Fruit fly (Drosophila melanogaster) whole organism, embryonic: ENCODE measurements around the gene CG32073.
A peak's percentile ranks its signal among the peaks of the same experiment; 100 is the strongest.

Source experiments
- Bgb ChIP-seq: fragments of 200-800 bp; sonication (Bioruptor generic); IDR thresholded peaks from 2 replicates; pipeline ENCODE4 v1.3.6; 2022; ENCODE audit warnings: missing biosample characterization, missing genetic modification characterization; ENCODE audit not compliant: partially characterized antibody
- C15 ChIP-seq: fragments of 200-800 bp; sonication (Bioruptor generic); IDR thresholded peaks from 3 replicates; pipeline ENCODE4 v1.3.6; 2022; ENCODE audit warnings: missing biosample characterization, missing genetic modification characterization
- CG10274 ChIP-seq: fragments of 200-800 bp; sonication (Bioruptor generic); optimal IDR thresholded peaks from 3 replicates; lab custom pipeline; 2017; ENCODE audit warnings: missing biosample characterization, mild to moderate bottlenecking, missing genetic modification characterization
- CG10462 ChIP-seq: fragments of 200-800 bp; sonication (Bioruptor generic); optimal IDR thresholded peaks from 2 replicates; lab custom pipeline; 2016; ENCODE audit warnings: missing biosample characterization, missing genetic modification characterization
- CG10654 ChIP-seq: fragments of 200-800 bp; sonication (Bioruptor generic); optimal IDR thresholded peaks from 2 replicates; lab custom pipeline; 2016; ENCODE audit warnings: missing biosample characterization, missing genetic modification characterization
- CG11247 ChIP-seq: fragments of 200-800 bp; sonication (Bioruptor generic); IDR thresholded peaks from 2 replicates; pipeline ENCODE4 v1.3.6; 2022; ENCODE audit warnings: missing biosample characterization, missing genetic modification characterization
- CG11456 ChIP-seq: fragments of 200-800 bp; sonication (Bioruptor generic); IDR thresholded peaks from 3 replicates; pipeline ENCODE4 v1.3.6; 2022; ENCODE audit warnings: missing biosample characterization, missing genetic modification characterization
- CG12155 ChIP-seq: fragments of 200-800 bp; sonication (Bioruptor generic); optimal IDR thresholded peaks from 3 replicates; lab custom pipeline; 2016; ENCODE audit warnings: missing biosample characterization, missing genetic modification characterization
- CG12299 ChIP-seq: fragments of 200-800 bp; sonication (Bioruptor generic); optimal IDR thresholded peaks from 2 replicates; lab custom pipeline; 2018; ENCODE audit warnings: missing biosample characterization, mild to moderate bottlenecking, missing genetic modification characterization
- CG1233 ChIP-seq: fragments of 200-800 bp; sonication (Bioruptor generic); optimal IDR thresholded peaks from 4 replicates; lab custom pipeline; 2018; ENCODE audit warnings: missing biosample characterization, mild to moderate bottlenecking, missing genetic modification characterization
- CG13296 ChIP-seq: fragments of 200-800 bp; sonication (Bioruptor generic); optimal IDR thresholded peaks from 3 replicates; lab custom pipeline; 2018; ENCODE audit warnings: missing biosample characterization, mild to moderate bottlenecking, missing genetic modification characterization
- CG15073 ChIP-seq: fragments of 200-800 bp; sonication (Bioruptor generic); optimal IDR thresholded peaks from 2 replicates; lab custom pipeline; 2016; ENCODE audit warnings: missing biosample characterization, missing genetic modification characterization
- CG15269 ChIP-seq: fragments of 200-800 bp; sonication (Bioruptor generic); optimal IDR thresholded peaks from 2 replicates; lab custom pipeline; 2018; ENCODE audit warnings: missing biosample characterization, mild to moderate bottlenecking, missing genetic modification characterization, moderate library complexity
- CG16813 ChIP-seq: fragments of 200-800 bp; sonication (Bioruptor generic); IDR thresholded peaks from 3 replicates; pipeline ENCODE4 v1.3.6; 2022; ENCODE audit warnings: missing biosample characterization, missing genetic modification characterization; ENCODE audit not compliant: partially characterized antibody
- CG17328 ChIP-seq: fragments of 200-800 bp; sonication (Bioruptor generic); IDR thresholded peaks from 2 replicates; pipeline ENCODE4 v1.3.6; 2022; ENCODE audit warnings: missing biosample characterization, missing genetic modification characterization
- CG18764 ChIP-seq: fragments of 200-800 bp; sonication (Bioruptor generic); optimal IDR thresholded peaks from 3 replicates; lab custom pipeline; 2016; ENCODE audit warnings: missing biosample characterization, missing genetic modification characterization
- CG2116 ChIP-seq: fragments of 200-800 bp; sonication (Bioruptor generic); optimal IDR thresholded peaks from 3 replicates; lab custom pipeline; 2018; ENCODE audit warnings: missing biosample characterization, mild to moderate bottlenecking, missing genetic modification characterization
- CG2199 ChIP-seq: fragments of 200-800 bp; sonication (Bioruptor generic); IDR thresholded peaks from 3 replicates; pipeline ENCODE4 v1.3.6; 2022; ENCODE audit warnings: missing biosample characterization, missing genetic modification characterization
- CG3163 ChIP-seq: fragments of 200-800 bp; sonication (Bioruptor generic); optimal IDR thresholded peaks from 3 replicates; lab custom pipeline; 2016; ENCODE audit warnings: missing biosample characterization, missing genetic modification characterization
- CG3281 ChIP-seq: fragments of 200-800 bp; sonication (Bioruptor generic); optimal IDR thresholded peaks from 3 replicates; lab custom pipeline; 2017; ENCODE audit warnings: missing biosample characterization, mild to moderate bottlenecking, missing genetic modification characterization
- CG34224 ChIP-seq: fragments of 200-800 bp; sonication (Bioruptor generic); IDR thresholded peaks from 3 replicates; pipeline ENCODE4 v1.3.6; 2022; ENCODE audit warnings: missing biosample characterization, missing genetic modification characterization; ENCODE audit not compliant: partially characterized antibody
- CG3847 ChIP-seq: fragments of 200-800 bp; sonication (Bioruptor generic); IDR thresholded peaks from 2 replicates; pipeline ENCODE4 v1.3.6; 2022; ENCODE audit warnings: missing biosample characterization, missing genetic modification characterization
- CG6683 ChIP-seq: fragments of 200-800 bp; sonication (Bioruptor generic); optimal IDR thresholded peaks from 2 replicates; lab custom pipeline; 2017; ENCODE audit warnings: missing biosample characterization, mild to moderate bottlenecking, missing genetic modification characterization, missing genetic modification reagents
- CG6854 ChIP-seq: fragments of 200-800 bp; sonication (Bioruptor generic); optimal IDR thresholded peaks from 3 replicates; lab custom pipeline; 2017; ENCODE audit warnings: missing biosample characterization, mild to moderate bottlenecking, missing genetic modification characterization
- CG8281 ChIP-seq: fragments of 200-800 bp; sonication (Bioruptor generic); optimal IDR thresholded peaks from 2 replicates; lab custom pipeline; 2018; ENCODE audit warnings: missing biosample characterization, mild to moderate bottlenecking, missing genetic modification characterization, moderate library complexity
- CG8924 ChIP-seq: fragments of 200-800 bp; optimal IDR thresholded peaks from 3 replicates; lab custom pipeline; 2019; ENCODE audit warnings: missing biosample characterization, mild to moderate bottlenecking, missing genetic modification characterization, moderate library complexity
- CG9215 ChIP-seq: fragments of 200-800 bp; sonication (Bioruptor generic); IDR thresholded peaks from 2 replicates; pipeline ENCODE4 v1.3.6; 2022; ENCODE audit warnings: missing biosample characterization, missing genetic modification characterization
- Doc2 ChIP-seq: fragments of 200-800 bp; sonication (Bioruptor generic); IDR thresholded peaks from 2 replicates; pipeline ENCODE4 v1.3.6; 2022; ENCODE audit warnings: missing biosample characterization, missing genetic modification characterization
- Ets97D ChIP-seq: fragments of 200-800 bp; sonication (Bioruptor generic); optimal IDR thresholded peaks from 3 replicates; lab custom pipeline; 2016; ENCODE audit warnings: missing biosample characterization, missing genetic modification characterization
- Mad ChIP-seq: fragments of 200-800 bp; sonication (Bioruptor generic); optimal IDR thresholded peaks from 2 replicates; lab custom pipeline; 2016; ENCODE audit warnings: missing biosample characterization, missing genetic modification characterization
- Mes4 ChIP-seq: fragments of 200-800 bp; sonication (Bioruptor generic); optimal IDR thresholded peaks from 2 replicates; lab custom pipeline; 2016; ENCODE audit warnings: missing biosample characterization, missing genetic modification characterization
- Nf-YC ChIP-seq: fragments of 200-800 bp; optimal IDR thresholded peaks from 3 replicates; lab custom pipeline; 2019; ENCODE audit warnings: missing biosample characterization, mild to moderate bottlenecking, missing genetic modification characterization, moderate library complexity
- Ravus ChIP-seq: fragments of 200-800 bp; sonication (Bioruptor generic); IDR thresholded peaks from 2 replicates; pipeline ENCODE4 v1.3.6; 2022; ENCODE audit warnings: missing biosample characterization, missing genetic modification characterization
- Scr ChIP-seq: fragments of 200-800 bp; sonication (Bioruptor generic); IDR thresholded peaks from 2 replicates; pipeline ENCODE4 v1.3.6; 2022; ENCODE audit warnings: missing biosample characterization, missing genetic modification characterization; ENCODE audit not compliant: partially characterized antibody
- Spps ChIP-seq: fragments of 200-800 bp; sonication (Bioruptor generic); optimal IDR thresholded peaks from 2 replicates; lab custom pipeline; 2018; ENCODE audit warnings: missing biosample characterization, mild to moderate bottlenecking, missing genetic modification characterization
- Sry-δ ChIP-seq: fragments of 200-800 bp; sonication (Bioruptor generic); optimal IDR thresholded peaks from 2 replicates; lab custom pipeline; 2016; ENCODE audit warnings: missing biosample characterization, missing genetic modification characterization
- ash1 ChIP-seq: fragments of 200-800 bp; sonication (Bioruptor generic); optimal IDR thresholded peaks from 2 replicates; lab custom pipeline; 2018; ENCODE audit warnings: missing biosample characterization, mild to moderate bottlenecking, missing genetic modification characterization
- dysf ChIP-seq: fragments of 200-800 bp; sonication (Bioruptor generic); IDR thresholded peaks from 3 replicates; pipeline ENCODE4 v1.3.6; 2022; ENCODE audit warnings: missing biosample characterization, missing genetic modification characterization
- fd3F ChIP-seq: fragments of 200-800 bp; sonication (Bioruptor generic); optimal IDR thresholded peaks from 2 replicates; lab custom pipeline; 2018; ENCODE audit warnings: missing biosample characterization, mild to moderate bottlenecking, missing genetic modification characterization, moderate library complexity
- grn ChIP-seq: fragments of 200-800 bp; sonication (Bioruptor generic); optimal IDR thresholded peaks from 3 replicates; lab custom pipeline; 2017; ENCODE audit warnings: missing biosample characterization, missing genetic modification characterization
- jigr1 ChIP-seq: fragments of 200-800 bp; sonication (Bioruptor generic); IDR thresholded peaks from 3 replicates; pipeline ENCODE4 v1.3.6; 2022; ENCODE audit warnings: missing biosample characterization, missing genetic modification characterization
- knrl ChIP-seq: fragments of 200-800 bp; sonication (Bioruptor generic); IDR thresholded peaks from 3 replicates; pipeline ENCODE4 v1.3.6; 2022; ENCODE audit warnings: missing biosample characterization, missing genetic modification characterization; ENCODE audit not compliant: partially characterized antibody
- luna ChIP-seq: fragments of 200-800 bp; sonication (Bioruptor generic); optimal IDR thresholded peaks from 2 replicates; lab custom pipeline; 2016; ENCODE audit warnings: missing biosample characterization, missing genetic modification characterization
- p53 ChIP-seq: fragments of 200-800 bp; sonication (Bioruptor generic); optimal IDR thresholded peaks from 2 replicates; lab custom pipeline; 2016; ENCODE audit warnings: missing biosample characterization, missing genetic modification characterization
- pan ChIP-seq, 4 experiments: fragments of >200 bp in 3 of 4; fragments of 200-800 bp in 1 of 4; sonication (Bioruptor generic) in 1 of 4; optimal IDR thresholded peaks in 3 of 4; IDR thresholded peaks in 1 of 4; 2 replicates each; pipeline versions ENCODE4 v1.3.6 to Lab custom; 2017 to 2022; ENCODE audit warnings: missing biosample characterization in 2 of 4, missing genetic modification characterization in 2 of 4, mixed read lengths in 1 of 4
- psq ChIP-seq: fragments of 200-800 bp; sonication (Bioruptor generic); optimal IDR thresholded peaks from 2 replicates; lab custom pipeline; 2017; ENCODE audit warnings: missing biosample characterization, missing genetic modification characterization
- sc ChIP-seq, 3 experiments: fragments of >200 bp in 2 of 3; fragments of 200-800 bp in 1 of 3; sonication (Bioruptor generic) in 1 of 3; optimal IDR thresholded peaks; 2 replicates in 2 of 3; 3 replicates in 1 of 3; lab custom pipeline; 2017; ENCODE audit warnings: mild to moderate bottlenecking in 1 of 3, missing biosample characterization in 1 of 3, missing genetic modification characterization in 1 of 3, missing genetic modification reagents in 1 of 3
- slou ChIP-seq: fragments of 200-800 bp; sonication (Bioruptor generic); optimal IDR thresholded peaks from 3 replicates; lab custom pipeline; 2016; ENCODE audit warnings: missing biosample characterization, missing genetic modification characterization
- tgo ChIP-seq: fragments of 200-800 bp; sonication (Bioruptor generic); IDR thresholded peaks from 3 replicates; pipeline ENCODE4 v1.3.6; 2022; ENCODE audit warnings: missing biosample characterization, missing genetic modification characterization
- wdn ChIP-seq: fragments of 200-800 bp; sonication (Bioruptor generic); IDR thresholded peaks from 2 replicates; pipeline ENCODE4 v1.3.6; 2022; ENCODE audit warnings: missing biosample characterization, missing genetic modification characterization

Gene CG32073

DNA sequence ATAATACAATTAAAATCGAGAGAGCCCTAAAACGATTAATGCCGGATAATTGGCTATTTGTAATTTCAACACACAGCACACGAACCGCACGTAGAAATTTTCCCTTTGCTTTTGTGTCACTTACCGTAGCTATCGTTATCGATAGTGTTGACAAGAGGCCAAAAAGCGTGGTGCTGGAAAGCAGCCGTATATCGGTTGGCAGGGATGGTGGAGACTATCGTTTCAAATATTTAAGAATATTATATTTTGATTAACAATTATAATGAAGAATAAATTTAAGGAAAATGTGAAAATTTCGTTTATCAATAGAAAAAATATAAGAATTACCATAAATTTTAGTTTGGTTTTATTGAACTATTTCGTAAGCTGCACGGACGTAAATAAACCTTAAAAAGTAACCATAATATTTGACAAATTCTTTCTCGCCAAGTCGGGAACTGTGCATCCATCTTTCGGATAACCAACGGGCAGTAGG, 14.3 kb downstream of the CG32073 start, which contains the start of gene JIL-1 (continued):
- peak; percentile 92 for TF ChIP-seq Bgb (GFP tag; lab: Robert Waterston, UW)
- no peak for TF ChIP-seq CG15073 (GFP tag; lab: Kevin White, UChicago)
- peak; percentile 63 for TF ChIP-seq Mad (GFP tag; lab: Kevin White, UChicago)
- TF ChIP-seq Scr (GFP tag; lab: Robert Waterston, UW) = peak; percentile 88
- TF ChIP-seq CG6854 = no peak
- peak; percentile 71; the same call in 2 of the 3 replicates for TF ChIP-seq C15 (GFP tag; lab: Robert Waterston, UW)
- 0 out of 3 replicates have a peak, but pooled peaks have one; percentile 26 for TF ChIP-seq CG2199
- TF ChIP-seq fd3F = peak; percentile 34
- TF ChIP-seq pan (optimal IDR thresholded peaks at IDR 0.05; lab: Kevin White, UChicago) = no peak
- TF ChIP-seq pan (GFP tag; optimal IDR thresholded peaks at IDR 0.05 in 1 of 2, IDR thresholded peaks at IDR 0.05 in 1 of 2) = peak in 1 of 2 experiments; percentile 68
- TF ChIP-seq dysf = peak; percentile 75
- TF ChIP-seq CG12299 (tag; lab: Kevin White, UChicago) = no peak
- peak; percentile 57 for TF ChIP-seq CG15269 (tag; lab: Kevin White, UChicago)
- TF ChIP-seq slou = peak; percentile 47
- TF ChIP-seq Ets97D = peak; percentile 54
- TF ChIP-seq CG3163 = no peak
- peak; percentile 47 for TF ChIP-seq CG13296 (GFP tag; lab: Kevin White, UChicago)
- TF ChIP-seq knrl = peak; percentile 87
- TF ChIP-seq tgo = peak; percentile 76
- TF ChIP-seq grn (GFP tag; lab: Kevin White, UChicago) = no peak
- no peak for TF ChIP-seq Ravus (GFP tag; lab: Robert Waterston, UW)
- no peak for TF ChIP-seq sc (optimal IDR thresholded peaks at IDR 0.05; lab: Kevin White, UChicago)
- TF ChIP-seq sc (GFP tag; optimal IDR thresholded peaks at IDR 0.05; lab: Kevin White, UChicago) = no peak
- TF ChIP-seq Sry-δ (GFP tag; lab: Kevin White, UChicago) = peak; percentile 65
- peak; percentile 84 for TF ChIP-seq CG11456
- no peak for TF ChIP-seq luna (GFP tag; lab: Kevin White, UChicago)
- no peak for TF ChIP-seq Mes4
- peak; percentile 96 for TF ChIP-seq CG3847 (GFP tag; lab: Robert Waterston, UW)
- TF ChIP-seq CG8281 (tag; lab: Kevin White, UChicago) = no peak
- TF ChIP-seq Doc2 (GFP tag; lab: Robert Waterston, UW) = no peak
- peak; percentile 39 for TF ChIP-seq CG3281 (GFP tag; lab: Kevin White, UChicago)
- TF ChIP-seq CG10462 = no peak
- peak; percentile 65 for TF ChIP-seq wdn (GFP tag; lab: Robert Waterston, UW)
- TF ChIP-seq CG6683 = no peak
- TF ChIP-seq CG12155 = peak; percentile 68
- peak; percentile 89 for TF ChIP-seq CG16813 (GFP tag; lab: Robert Waterston, UW)
- TF ChIP-seq jigr1 (GFP tag; lab: Robert Waterston, UW) = no peak
- peak; percentile 56 for TF ChIP-seq CG1233 (GFP tag; lab: Kevin White, UChicago)
- TF ChIP-seq CG9215 (GFP tag; lab: Robert Waterston, UW) = peak; percentile 68
- peak; percentile 83 for TF ChIP-seq CG34224
- peak; percentile 28 for TF ChIP-seq CG10654 (GFP tag; lab: Kevin White, UChicago)
- TF ChIP-seq Spps (tag; lab: Kevin White, UChicago) = no peak
- peak; percentile 58 for TF ChIP-seq CG2116
- peak; percentile 30 for TF ChIP-seq CG18764 (GFP tag; lab: Kevin White, UChicago)
- TF ChIP-seq CG11247 (GFP tag; lab: Robert Waterston, UW) = peak; percentile 83
- peak; percentile 88 for TF ChIP-seq psq (GFP tag; lab: Kevin White, UChicago)
- no peak for TF ChIP-seq ash1
- TF ChIP-seq CG17328 (GFP tag; lab: Robert Waterston, UW) = peak; percentile 64
- TF ChIP-seq CG10274 (GFP tag; lab: Kevin White, UChicago) = no peak
- TF ChIP-seq CG8924 = peak; percentile 12
- TF ChIP-seq Nf-YC = peak; percentile 65
- no peak for TF ChIP-seq p53 (GFP tag; lab: Kevin White, UChicago)
